Fruit fly (Drosophila melanogaster): ENCODE measurements around the gene CG2200.

Gene CG2200

DNA sequence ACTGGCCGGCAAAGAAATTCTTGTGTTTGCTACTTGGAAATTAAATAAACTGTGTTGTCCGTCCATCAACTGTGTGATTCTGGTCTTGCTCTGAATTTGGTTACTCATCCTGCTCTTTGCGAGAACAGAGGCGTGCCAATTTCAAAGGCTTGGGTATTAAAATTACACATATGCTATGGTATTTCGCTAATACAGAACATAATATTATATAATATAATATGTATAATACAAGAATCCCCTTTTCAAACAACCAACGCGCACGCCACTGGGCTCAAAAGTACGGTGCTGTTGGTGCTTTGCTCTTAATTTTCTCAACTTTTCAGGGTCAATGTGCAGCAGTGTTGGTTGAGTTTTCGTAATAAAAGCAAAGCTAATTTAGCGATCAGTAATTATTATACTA lies 5.8 kb downstream of the CG2200 start (continued):
- TF ChIP-seq Jarid2 (GFP tag; optimal IDR thresholded peaks at IDR 0.05) (peak; percentile 53), dm (GFP tag; optimal IDR thresholded peaks at IDR 0.05) (no peak), CG10366 (GFP tag; IDR thresholded peaks at IDR 0.05) (peak; percentile 89), row (GFP tag; IDR thresholded peaks at IDR 0.05) (peak; percentile 90), da (GFP tag; optimal IDR thresholded peaks at IDR 0.05) (no peak), nau (GFP tag; optimal IDR thresholded peaks at IDR 0.05) (peak; percentile 51), pzg (GFP tag; optimal IDR thresholded peaks at IDR 0.05) (no peak), fu2 (GFP tag; optimal IDR thresholded peaks at IDR 0.05) (no peak), nom (GFP tag; optimal IDR thresholded peaks at IDR 0.05) (no peak), CG8388 (GFP tag; optimal IDR thresholded peaks at IDR 0.05) (peak; percentile 65), Awh (GFP tag; IDR thresholded peaks at IDR 0.05) (peak; percentile 83; the same call in 1 of the 2 replicates), CG3838 (GFP tag; optimal IDR thresholded peaks at IDR 0.05) (no peak), CG14965 (GFP tag; optimal IDR thresholded peaks at IDR 0.05; ENCODE audit: borderline replicate concordance) (no peak), CG12104 (GFP tag; optimal IDR thresholded peaks at IDR 0.05) (peak; percentile 46), CG33213 (GFP tag; optimal IDR thresholded peaks at IDR 0.05) (no peak), Camta (GFP tag; optimal IDR thresholded peaks at IDR 0.05) (no peak), CG10274 (GFP tag; optimal IDR thresholded peaks at IDR 0.05) (peak; percentile 53), CG5953 (GFP tag; IDR thresholded peaks at IDR 0.05) (0 out of 2 replicates have a peak, but pooled peaks have one; percentile 36), CG11695 (GFP tag; IDR thresholded peaks at IDR 0.05) (peak; percentile 90), CG17361 (GFP tag; IDR thresholded peaks at IDR 0.05) (peak; percentile 79), croc (GFP tag; conservative IDR thresholded peaks at IDR 0.05) (peak; percentile 62; the same call in 2 of the 3 replicates), CG30431 (GFP tag; optimal IDR thresholded peaks at IDR 0.05) (peak; percentile 63), repo (GFP tag; optimal IDR thresholded peaks at IDR 0.05) (no peak), Hey (tag; optimal IDR thresholded peaks at IDR 0.05) (peak; percentile 17), CG6765 (GFP tag; optimal IDR thresholded peaks at IDR 0.05) (peak; percentile 76), twi (tag; optimal IDR thresholded peaks at IDR 0.05) (peak; percentile 44), CG17385 (GFP tag; optimal IDR thresholded peaks at IDR 0.05) (peak; percentile 78), Dad (GFP tag; optimal IDR thresholded peaks at IDR 0.05) (peak; percentile 4), CG3163 (GFP tag; optimal IDR thresholded peaks at IDR 0.05) (no peak), usp (GFP tag; optimal IDR thresholded peaks at IDR 0.05) (no peak), gro (GFP tag; optimal IDR thresholded peaks at IDR 0.05) (no peak), ara (GFP tag; IDR thresholded peaks at IDR 0.05) (peak; percentile 79), CG15601 (tag; optimal IDR thresholded peaks at IDR 0.05) (peak; percentile 45), Blimp-1 (GFP tag; optimal IDR thresholded peaks at IDR 0.05) (peak; percentile 69), gsb-n (tag; optimal IDR thresholded peaks at IDR 0.05) (no peak), CG6813 (GFP tag; optimal IDR thresholded peaks at IDR 0.05) (peak; percentile 80), ems (GFP tag; optimal IDR thresholded peaks at IDR 0.05) (no peak), tll (GFP tag; optimal IDR thresholded peaks at IDR 0.05) (no peak), CG13296 (GFP tag; optimal IDR thresholded peaks at IDR 0.05) (peak; percentile 88), insv (GFP tag; optimal IDR thresholded peaks at IDR 0.05) (no peak), Fer3 (tag; optimal IDR thresholded peaks at IDR 0.05) (peak; percentile 89), grau (tag; optimal IDR thresholded peaks at IDR 0.05) (peak; percentile 88), peb (GFP tag; IDR thresholded peaks at IDR 0.05) (peak; percentile 33; the same call in 1 of the 2 replicates), sug (tag; optimal IDR thresholded peaks at IDR 0.05) (peak; percentile 77), CG12391 (tag; optimal IDR thresholded peaks at IDR 0.05) (peak; percentile 79), Hsf (GFP tag; optimal IDR thresholded peaks at IDR 0.05) (peak; percentile 6), Nf-YB (GFP tag; optimal IDR thresholded peaks at IDR 0.05) (peak; percentile 50), Lhr (GFP tag; optimal IDR thresholded peaks at IDR 0.05) (peak; percentile 3), CG11560 (tag; IDR thresholded peaks at IDR 0.05) (peak; percentile 62; the same call in 2 of the 3 replicates), D (optimal IDR thresholded peaks at IDR 0.05) (no peak), D (GFP tag; optimal IDR thresholded peaks at IDR 0.05) (peak; percentile 56)

All from whole organism, embryonic.